Fruit fly (Drosophila melanogaster) whole organism, embryonic: ENCODE data around the gene Dh31.

Source experiments
- Aef1 ChIP-seq: fragments of 200-800 bp; sonication (Bioruptor generic); IDR thresholded peaks from 3 replicates; pipeline ENCODE4 v1.3.6; 2022; ENCODE audit warnings: missing biosample characterization, missing genetic modification characterization
- Atf6 ChIP-seq: fragments of 200-800 bp; sonication (Bioruptor generic); IDR thresholded peaks from 2 replicates; pipeline ENCODE4 v1.3.6; 2022; ENCODE audit warnings: missing biosample characterization, missing genetic modification characterization
- CG10565 ChIP-seq: fragments of 200-800 bp; sonication (Bioruptor generic); optimal IDR thresholded peaks from 3 replicates; lab custom pipeline; 2016; ENCODE audit warnings: missing biosample characterization, mild to moderate bottlenecking, missing genetic modification characterization
- CG11695 ChIP-seq: fragments of 200-800 bp; sonication (Bioruptor generic); IDR thresholded peaks from 3 replicates; pipeline ENCODE4 v1.3.6; 2022; ENCODE audit warnings: missing biosample characterization, missing genetic modification characterization
- CG13296 ChIP-seq: fragments of 200-800 bp; sonication (Bioruptor generic); optimal IDR thresholded peaks from 3 replicates; lab custom pipeline; 2018; ENCODE audit warnings: missing biosample characterization, mild to moderate bottlenecking, missing genetic modification characterization
- CG13424 ChIP-seq: fragments of 200-800 bp; sonication (Bioruptor generic); optimal IDR thresholded peaks from 2 replicates; lab custom pipeline; 2019; ENCODE audit warnings: missing biosample characterization, mild to moderate bottlenecking, missing genetic modification characterization, moderate library complexity
- CG15601 ChIP-seq: fragments of 200-800 bp; sonication (Bioruptor generic); optimal IDR thresholded peaks from 3 replicates; lab custom pipeline; 2019; ENCODE audit warnings: missing biosample characterization, mild to moderate bottlenecking, missing genetic modification characterization, moderate library complexity
- CG1603 ChIP-seq: fragments of 200-800 bp; sonication (Bioruptor generic); optimal IDR thresholded peaks from 2 replicates; lab custom pipeline; 2019; ENCODE audit warnings: missing biosample characterization, mild to moderate bottlenecking, missing genetic modification characterization, moderate library complexity
- CG17829 ChIP-seq: fragments of 200-800 bp; optimal IDR thresholded peaks from 2 replicates; lab custom pipeline; 2019; ENCODE audit warnings: missing biosample characterization, mild to moderate bottlenecking, missing genetic modification characterization, moderate library complexity
- CG18476 ChIP-seq: fragments of 200-800 bp; sonication (Bioruptor generic); optimal IDR thresholded peaks from 2 replicates; lab custom pipeline; 2016; ENCODE audit warnings: missing biosample characterization, mild to moderate bottlenecking, missing genetic modification characterization
- CG18599 ChIP-seq: fragments of 200-800 bp; sonication (Bioruptor generic); optimal IDR thresholded peaks from 3 replicates; lab custom pipeline; 2017; ENCODE audit warnings: missing biosample characterization, missing genetic modification characterization, mild to moderate bottlenecking, moderate library complexity, missing genetic modification reagents
- CG2199 ChIP-seq: fragments of 200-800 bp; sonication (Bioruptor generic); IDR thresholded peaks from 3 replicates; pipeline ENCODE4 v1.3.6; 2022; ENCODE audit warnings: missing biosample characterization, missing genetic modification characterization
- CG31224 ChIP-seq: fragments of 200-800 bp; sonication (Bioruptor generic); IDR thresholded peaks from 2 replicates; pipeline ENCODE4 v1.3.6; 2022; ENCODE audit warnings: missing biosample characterization, missing genetic modification characterization
- CG34376 ChIP-seq: fragments of 200-800 bp; sonication (Bioruptor generic); optimal IDR thresholded peaks from 2 replicates; lab custom pipeline; 2018; ENCODE audit warnings: missing biosample characterization, mild to moderate bottlenecking, missing genetic modification characterization
- CG3838 ChIP-seq: fragments of 200-800 bp; sonication (Bioruptor generic); optimal IDR thresholded peaks from 3 replicates; lab custom pipeline; 2016; ENCODE audit warnings: missing biosample characterization, missing genetic modification characterization
- CG4707 ChIP-seq: fragments of 200-800 bp; sonication (Bioruptor generic); optimal IDR thresholded peaks from 2 replicates; lab custom pipeline; 2018; ENCODE audit warnings: missing biosample characterization, mild to moderate bottlenecking, missing genetic modification characterization, moderate library complexity
- CG6254 ChIP-seq: fragments of 200-800 bp; sonication (Bioruptor generic); optimal IDR thresholded peaks from 3 replicates; lab custom pipeline; 2017; ENCODE audit warnings: mild to moderate bottlenecking, missing biosample characterization, missing genetic modification reagents, missing genetic modification characterization
- CG8478 ChIP-seq: fragments of >200 bp; optimal IDR thresholded peaks from 2 replicates; lab custom pipeline; 2018
- CG9609 ChIP-seq: fragments of 200-800 bp; sonication (Bioruptor generic); optimal IDR thresholded peaks from 3 replicates; lab custom pipeline; 2016; ENCODE audit warnings: missing biosample characterization, missing genetic modification characterization
- D ChIP-seq, 2 experiments: fragments of 200-800 bp in 1 of 2; fragments of >200 bp in 1 of 2; sonication (Bioruptor generic) in 1 of 2; optimal IDR thresholded peaks; 2 replicates in 1 of 2; 3 replicates in 1 of 2; lab custom pipeline; 2017; ENCODE audit warnings: mild to moderate bottlenecking in 1 of 2, missing biosample characterization in 1 of 2, missing genetic modification characterization in 1 of 2, missing genetic modification reagents in 1 of 2
- GATAe ChIP-seq: fragments of 200-800 bp; sonication (Bioruptor generic); conservative IDR thresholded peaks from 2 replicates; pipeline ENCODE4 v1.3.6; 2022; ENCODE audit warnings: missing biosample characterization, missing genetic modification characterization
- Hr3 ChIP-seq: fragments of 200-800 bp; sonication (Bioruptor generic); optimal IDR thresholded peaks from 3 replicates; lab custom pipeline; 2016; ENCODE audit warnings: missing biosample characterization, missing genetic modification characterization
- MBD-R2 ChIP-seq: fragments of 200-800 bp; sonication (Bioruptor generic); IDR thresholded peaks from 2 replicates; pipeline ENCODE4 v1.3.6; 2022; ENCODE audit warnings: missing biosample characterization, missing genetic modification characterization
- Oli ChIP-seq: fragments of 200-800 bp; sonication (Bioruptor generic); optimal IDR thresholded peaks from 2 replicates; lab custom pipeline; 2018; ENCODE audit warnings: missing biosample characterization, mild to moderate bottlenecking, missing genetic modification characterization, moderate library complexity
- Scr ChIP-seq: fragments of 200-800 bp; sonication (Bioruptor generic); IDR thresholded peaks from 2 replicates; pipeline ENCODE4 v1.3.6; 2022; ENCODE audit warnings: missing biosample characterization, missing genetic modification characterization; ENCODE audit not compliant: partially characterized antibody
- Six4 ChIP-seq: fragments of 200-800 bp; sonication (Bioruptor generic); optimal IDR thresholded peaks from 2 replicates; lab custom pipeline; 2016; ENCODE audit warnings: missing biosample characterization, missing genetic modification characterization
- Spps ChIP-seq: fragments of 200-800 bp; sonication (Bioruptor generic); optimal IDR thresholded peaks from 2 replicates; lab custom pipeline; 2018; ENCODE audit warnings: missing biosample characterization, mild to moderate bottlenecking, missing genetic modification characterization
- Vsx1 ChIP-seq: fragments of 200-800 bp; sonication (Bioruptor generic); optimal IDR thresholded peaks from 2 replicates; lab custom pipeline; 2017; ENCODE audit warnings: missing biosample characterization, mild to moderate bottlenecking, missing genetic modification characterization, missing genetic modification reagents
- ac ChIP-seq: fragments of 200-800 bp; sonication (Bioruptor generic); optimal IDR thresholded peaks from 3 replicates; lab custom pipeline; 2017; ENCODE audit warnings: missing biosample characterization, mild to moderate bottlenecking, missing genetic modification characterization
- aop ChIP-seq: fragments of 200-800 bp; sonication (Bioruptor generic); IDR thresholded peaks from 2 replicates; pipeline ENCODE4 v1.3.6; 2022; ENCODE audit warnings: missing biosample characterization, missing genetic modification characterization
- ato ChIP-seq: fragments of 200-800 bp; sonication (Bioruptor generic); IDR thresholded peaks from 2 replicates; pipeline ENCODE4 v1.3.6; 2022; ENCODE audit warnings: missing biosample characterization, missing genetic modification characterization; ENCODE audit not compliant: partially characterized antibody
- bigmax ChIP-seq: fragments of 200-800 bp; sonication (Bioruptor generic); optimal IDR thresholded peaks from 2 replicates; lab custom pipeline; 2018; ENCODE audit warnings: missing biosample characterization, mild to moderate bottlenecking, missing genetic modification characterization
- chif ChIP-seq, 2 experiments: fragments of 200-800 bp; sonication (Bioruptor generic); optimal IDR thresholded peaks; 3 replicates each; lab custom pipeline; 2016; ENCODE audit warnings: missing biosample characterization in 2 of 2, missing genetic modification characterization in 2 of 2
- crol ChIP-seq: fragments of 200-800 bp; sonication (Bioruptor generic); IDR thresholded peaks from 2 replicates; pipeline ENCODE4 v1.3.6; 2022; ENCODE audit warnings: missing biosample characterization, missing genetic modification characterization
- esg ChIP-seq: fragments of 200-800 bp; sonication (Bioruptor generic); conservative IDR thresholded peaks from 2 replicates; pipeline ENCODE4 v1.3.6; 2022; ENCODE audit warnings: missing biosample characterization, missing genetic modification characterization
- exex ChIP-seq: fragments of 200-800 bp; sonication (Bioruptor generic); optimal IDR thresholded peaks from 4 replicates; lab custom pipeline; 2018; ENCODE audit warnings: missing biosample characterization, mild to moderate bottlenecking, missing genetic modification characterization, moderate library complexity
- fd96Cb ChIP-seq: fragments of 200-800 bp; sonication (Bioruptor generic); optimal IDR thresholded peaks from 2 replicates; lab custom pipeline; 2018; ENCODE audit warnings: missing biosample characterization, mild to moderate bottlenecking, missing genetic modification characterization, moderate library complexity
- grau ChIP-seq: fragments of 200-800 bp; optimal IDR thresholded peaks from 3 replicates; lab custom pipeline; 2019; ENCODE audit warnings: missing biosample characterization, mild to moderate bottlenecking, missing genetic modification characterization, moderate library complexity
- kni ChIP-seq: fragments of 200-800 bp; sonication (Bioruptor generic); optimal IDR thresholded peaks from 3 replicates; lab custom pipeline; 2017; ENCODE audit warnings: mild to moderate bottlenecking, missing biosample characterization, missing genetic modification reagents, missing genetic modification characterization
- knrl ChIP-seq: fragments of 200-800 bp; sonication (Bioruptor generic); IDR thresholded peaks from 3 replicates; pipeline ENCODE4 v1.3.6; 2022; ENCODE audit warnings: missing biosample characterization, missing genetic modification characterization; ENCODE audit not compliant: partially characterized antibody
- lbe ChIP-seq: fragments of 200-800 bp; sonication (Bioruptor generic); optimal IDR thresholded peaks from 2 replicates; lab custom pipeline; 2016; ENCODE audit warnings: missing biosample characterization, mild to moderate bottlenecking, missing genetic modification characterization
- lov ChIP-seq, 2 experiments: fragments of 200-800 bp in 1 of 2; fragments of >200 bp in 1 of 2; sonication (Bioruptor generic) in 1 of 2; IDR thresholded peaks in 1 of 2; optimal IDR thresholded peaks in 1 of 2; 2 replicates in 1 of 2; 3 replicates in 1 of 2; pipeline versions ENCODE4 v1.3.6 to Lab custom; 2017 to 2022; ENCODE audit warnings: missing biosample characterization in 1 of 2, missing genetic modification characterization in 1 of 2
- mam ChIP-seq: fragments of 200-800 bp; sonication (Bioruptor generic); optimal IDR thresholded peaks from 3 replicates; lab custom pipeline; 2016; ENCODE audit warnings: missing biosample characterization, missing genetic modification characterization
- pan ChIP-seq, 4 experiments: fragments of >200 bp in 3 of 4; fragments of 200-800 bp in 1 of 4; sonication (Bioruptor generic) in 1 of 4; optimal IDR thresholded peaks in 3 of 4; IDR thresholded peaks in 1 of 4; 2 replicates each; pipeline versions ENCODE4 v1.3.6 to Lab custom; 2017 to 2022; ENCODE audit warnings: missing biosample characterization in 2 of 4, missing genetic modification characterization in 2 of 4, mixed read lengths in 1 of 4
- rib ChIP-seq: fragments of 200-800 bp; sonication (Bioruptor generic); IDR thresholded peaks from 2 replicates; pipeline ENCODE4 v1.3.6; 2022; ENCODE audit warnings: missing biosample characterization, missing genetic modification characterization
- run ChIP-seq: fragments of 200-800 bp; sonication (Bioruptor generic); optimal IDR thresholded peaks from 3 replicates; lab custom pipeline; 2018; ENCODE audit warnings: missing biosample characterization, mild to moderate bottlenecking, missing genetic modification characterization
- sisA ChIP-seq: fragments of 200-800 bp; sonication (Bioruptor generic); IDR thresholded peaks from 2 replicates; pipeline ENCODE4 v1.3.6; 2022; ENCODE audit warnings: missing biosample characterization, missing genetic modification characterization
- unpg ChIP-seq: fragments of 200-800 bp; sonication (Bioruptor generic); optimal IDR thresholded peaks from 3 replicates; lab custom pipeline; 2018; ENCODE audit warnings: missing biosample characterization, mild to moderate bottlenecking, missing genetic modification characterization, moderate library complexity

Dh31 gene

dm6 chr2L:8473448-8473847 is 33.2 kb downstream of the Dh31 start (continued):
- TF ChIP-seq bigmax (GFP tag; lab: Kevin White, UChicago) (no peak), CG2199 (peak; percentile 58; the same call in 1 of the 3 replicates), CG18476 (peak; percentile 10), esg (peak; percentile 38; the same call in 1 of the 2 replicates), run (peak; percentile 15), D (optimal IDR thresholded peaks at IDR 0.05; lab: Kevin White, UChicago) (no peak), D (GFP tag; optimal IDR thresholded peaks at IDR 0.05; lab: Kevin White, UChicago) (peak; percentile 58), pan (optimal IDR thresholded peaks at IDR 0.05; lab: Kevin White, UChicago) (no peak), pan (GFP tag; optimal IDR thresholded peaks at IDR 0.05 in 1 of 2, IDR thresholded peaks at IDR 0.05 in 1 of 2) (peak in 1 of 2 experiments; percentile 77), chif (GFP tag; optimal IDR thresholded peaks at IDR 0.05; lab: Kevin White, UChicago) (peak in 1 of 2 experiments; percentile 24), ac (GFP tag; lab: Kevin White, UChicago) (no peak), CG31224 (no peak), Spps (tag; lab: Kevin White, UChicago) (peak; percentile 57), crol (GFP tag; lab: Robert Waterston, UW) (peak; percentile 42; the same call in 1 of the 2 replicates), sisA (GFP tag; lab: Robert Waterston, UW) (no peak), rib (GFP tag; lab: Robert Waterston, UW) (no peak), CG18599 (GFP tag; lab: Kevin White, UChicago) (peak; percentile 77), CG6254 (GFP tag; lab: Kevin White, UChicago) (peak; percentile 71), CG13296 (GFP tag; lab: Kevin White, UChicago) (no peak), CG15601 (peak; percentile 22), Vsx1 (no peak), CG9609 (GFP tag; lab: Kevin White, UChicago) (no peak), CG8478 (lab: Kevin White, UChicago) (no peak), Six4 (GFP tag; lab: Kevin White, UChicago) (peak; percentile 8), CG1603 (tag; lab: Kevin White, UChicago) (peak; percentile 11), Aef1 (GFP tag; lab: Robert Waterston, UW) (no peak), CG11695 (GFP tag; lab: Robert Waterston, UW) (peak; percentile 46; the same call in 1 of the 3 replicates), CG13424 (tag; lab: Kevin White, UChicago) (peak; percentile 37), knrl (GFP tag; lab: Robert Waterston, UW) (no peak), lbe (GFP tag; lab: Kevin White, UChicago) (peak; percentile 6), CG10565 (GFP tag; lab: Kevin White, UChicago) (no peak), fd96Cb (peak; percentile 64), Atf6 (GFP tag; lab: Robert Waterston, UW) (peak; percentile 55), Scr (GFP tag; lab: Robert Waterston, UW) (no peak), mam (no peak), MBD-R2 (GFP tag; lab: Robert Waterston, UW) (0 out of 2 replicates have a peak, but pooled peaks have one; percentile 5), kni (GFP tag; lab: Kevin White, UChicago) (no peak), unpg (GFP tag; lab: Kevin White, UChicago) (peak; percentile 57), Oli (tag; lab: Kevin White, UChicago) (peak; percentile 54), CG34376 (GFP tag; lab: Kevin White, UChicago) (no peak), CG4707 (GFP tag; lab: Kevin White, UChicago) (no peak), CG3838 (GFP tag; lab: Kevin White, UChicago) (no peak), GATAe (GFP tag; lab: Robert Waterston, UW) (no peak), CG17829 (peak; percentile 51), ato (GFP tag; lab: Robert Waterston, UW) (no peak), lov (optimal IDR thresholded peaks at IDR 0.05; lab: Kevin White, UChicago) (no peak), lov (GFP tag; IDR thresholded peaks at IDR 0.05; lab: Robert Waterston, UW) (peak; percentile 76; the same call in 2 of the 3 replicates), exex (no peak), Hr3 (GFP tag; lab: Kevin White, UChicago) (peak; percentile 6), grau (tag; lab: Kevin White, UChicago) (peak; percentile 27), aop (GFP tag; lab: Robert Waterston, UW) (no peak)
